Worm (Caenorhabditis elegans) whole organism, mixed stage, embryonic: ENCODE results near the gene sru-36.

Source experiments
- M03D4.4 ChIP-seq: sonication (generic microtip); optimal IDR thresholded peaks from 2 replicates; lab custom pipeline; 2017; ENCODE audit warnings: mild to moderate bottlenecking, missing genetic modification characterization, missing compliant biosample characterization
- bed-3 ChIP-seq: fragments of 200-800 bp; sonication (Bioruptor generic); optimal IDR thresholded peaks from 3 replicates; lab custom pipeline; 2018; ENCODE audit warnings: mild to moderate bottlenecking, missing genetic modification characterization, moderate library complexity, missing compliant biosample characterization
- blmp-1 ChIP-seq: fragments of 150-350 bp; optimal IDR thresholded peaks from 2 replicates; lab custom pipeline; 2014; ENCODE audit warnings: missing biosample characterization, missing genetic modification characterization
- ceh-39 ChIP-seq: fragments of 150-350 bp; optimal IDR thresholded peaks from 2 replicates; lab custom pipeline; 2014; ENCODE audit warnings: missing biosample characterization, missing genetic modification characterization
- ceh-43 ChIP-seq: fragments of 200-800 bp; sonication (Bioruptor generic); optimal IDR thresholded peaks from 2 replicates; lab custom pipeline; 2018; ENCODE audit warnings: mild to moderate bottlenecking, missing genetic modification characterization, moderate library complexity, missing compliant biosample characterization
- ceh-83 ChIP-seq: fragments of 200-800 bp; sonication (Bioruptor generic); optimal IDR thresholded peaks from 2 replicates; lab custom pipeline; 2018; ENCODE audit warnings: mild to moderate bottlenecking, missing genetic modification characterization, missing compliant biosample characterization
- ces-1 ChIP-seq: fragments of 150-350 bp; optimal IDR thresholded peaks from 2 replicates; lab custom pipeline; 2014; ENCODE audit warnings: missing biosample characterization, missing genetic modification reagents, missing genetic modification characterization
- drap-1 ChIP-seq: fragments of 200-800 bp; sonication (Bioruptor generic); optimal IDR thresholded peaks from 3 replicates; lab custom pipeline; 2018; ENCODE audit warnings: mild to moderate bottlenecking, missing genetic modification characterization, missing compliant biosample characterization
- elt-1 ChIP-seq: sonication (generic microtip); optimal IDR thresholded peaks from 2 replicates; lab custom pipeline; 2017; ENCODE audit warnings: missing genetic modification characterization, mild to moderate bottlenecking, missing compliant biosample characterization, antibody characterized with exemption, moderate library complexity, borderline replicate concordance; ENCODE audit not compliant: insufficient read depth
- elt-3 ChIP-seq: fragments of 150-350 bp; optimal IDR thresholded peaks from 2 replicates; lab custom pipeline; 2014; ENCODE audit warnings: missing biosample characterization, missing genetic modification characterization
- flh-1 ChIP-seq: fragments of 200-800 bp; sonication (Bioruptor generic); optimal IDR thresholded peaks from 2 replicates; lab custom pipeline; 2018; ENCODE audit warnings: mild to moderate bottlenecking, missing genetic modification characterization, moderate library complexity, missing compliant biosample characterization
- ham-2 ChIP-seq: fragments of 200-800 bp; sonication (Bioruptor generic); optimal IDR thresholded peaks from 2 replicates; lab custom pipeline; 2018; ENCODE audit warnings: mild to moderate bottlenecking, missing genetic modification characterization, missing compliant biosample characterization
- lin-32 ChIP-seq: fragments of 200-800 bp; sonication (Bioruptor generic); optimal IDR thresholded peaks from 2 replicates; lab custom pipeline; 2018; ENCODE audit warnings: mild to moderate bottlenecking, missing genetic modification characterization, missing compliant biosample characterization
- lsy-2 ChIP-seq: fragments of 150-350 bp; optimal IDR thresholded peaks from 2 replicates; lab custom pipeline; 2014; ENCODE audit warnings: missing biosample characterization, missing genetic modification characterization
- mep-1 ChIP-seq: fragments of 150-350 bp; optimal IDR thresholded peaks from 2 replicates; lab custom pipeline; 2017; ENCODE audit warnings: missing biosample characterization, missing genetic modification reagents, missing genetic modification characterization, inconsistent platforms
- nhr-12 ChIP-seq: fragments of 150-350 bp; optimal IDR thresholded peaks from 2 replicates; lab custom pipeline; 2014; ENCODE audit warnings: missing biosample characterization, missing genetic modification characterization
- nhr-2 ChIP-seq: fragments of 150-350 bp; optimal IDR thresholded peaks from 2 replicates; lab custom pipeline; 2014; ENCODE audit warnings: missing biosample characterization, missing genetic modification characterization
- nhr-237 ChIP-seq: fragments of 150-350 bp; optimal IDR thresholded peaks from 2 replicates; lab custom pipeline; 2014; ENCODE audit warnings: missing biosample characterization, missing genetic modification characterization
- nhr-28 ChIP-seq: fragments of 150-350 bp; optimal IDR thresholded peaks from 2 replicates; lab custom pipeline; 2014; ENCODE audit warnings: missing biosample characterization, missing genetic modification characterization
- nhr-76 ChIP-seq: sonication (generic microtip); optimal IDR thresholded peaks from 2 replicates; lab custom pipeline; 2017; ENCODE audit warnings: missing biosample characterization, missing genetic modification characterization
- pha-4 ChIP-seq: fragments of 150-350 bp; optimal IDR thresholded peaks from 2 replicates; lab custom pipeline; 2018; ENCODE audit warnings: missing biosample characterization, missing genetic modification reagents, missing genetic modification characterization
- sem-2 ChIP-seq: fragments of 200-800 bp; sonication (Bioruptor generic); optimal IDR thresholded peaks from 2 replicates; lab custom pipeline; 2018; ENCODE audit warnings: mild to moderate bottlenecking, missing genetic modification characterization, missing compliant biosample characterization
- snpc-4 ChIP-seq: fragments of 150-350 bp; optimal IDR thresholded peaks from 2 replicates; lab custom pipeline; 2014; ENCODE audit warnings: missing biosample characterization, missing genetic modification characterization
- sptf-1 ChIP-seq: sonication (generic microtip); optimal IDR thresholded peaks from 2 replicates; lab custom pipeline; 2017; ENCODE audit warnings: mild to moderate bottlenecking, missing genetic modification characterization, moderate library complexity, missing compliant biosample characterization
- tbx-8 ChIP-seq: fragments of 200-800 bp; sonication (Bioruptor generic); optimal IDR thresholded peaks from 2 replicates; lab custom pipeline; 2018; ENCODE audit warnings: mild to moderate bottlenecking, missing genetic modification characterization, moderate library complexity, missing compliant biosample characterization
- unc-120 ChIP-seq: sonication (generic microtip); optimal IDR thresholded peaks from 2 replicates; lab custom pipeline; 2017; ENCODE audit warnings: missing genetic modification characterization, missing compliant biosample characterization; ENCODE audit not compliant: poor library complexity, severe bottlenecking
- unc-62 ChIP-seq: fragments of 150-350 bp; optimal IDR thresholded peaks from 2 replicates; lab custom pipeline; 2014; ENCODE audit warnings: missing biosample characterization, missing genetic modification reagents, missing genetic modification characterization
- zip-8 ChIP-seq: fragments of 150-350 bp; optimal IDR thresholded peaks from 2 replicates; lab custom pipeline; 2014; ENCODE audit warnings: missing biosample characterization, missing genetic modification characterization
- ztf-11 ChIP-seq: fragments of 150-350 bp; optimal IDR thresholded peaks from 2 replicates; lab custom pipeline; 2014; ENCODE audit warnings: missing biosample characterization, missing genetic modification characterization

The sru-36 gene

DNA sequence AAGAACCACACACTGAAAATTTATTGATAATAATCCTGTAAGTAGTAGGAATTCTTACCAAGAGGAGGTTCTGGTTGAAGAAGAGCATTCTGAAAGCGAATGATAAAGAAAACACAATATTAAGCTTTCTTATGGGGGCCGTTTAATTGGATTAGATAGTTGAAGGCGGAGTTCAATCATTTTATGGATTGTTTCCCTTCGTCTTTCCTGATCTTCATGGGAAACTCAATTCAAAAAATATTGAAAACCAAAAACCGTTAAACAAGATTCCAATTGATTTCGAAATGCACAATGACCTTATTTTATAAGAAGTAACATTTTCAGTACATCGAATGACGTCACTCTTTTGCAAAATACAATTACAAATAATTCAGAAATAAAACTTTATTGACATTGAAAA lies 42.4 kb upstream of the sru-36 start, which contains the start of gene F46B6.13:
TSS of gene F46B6.13 (minus strand) at position 101 of the 400 bp plus-strand sequence.
- TF ChIP-seq nhr-2 (no peak), pha-4 (tag; lab: Kevin White, UChicago) (no peak), drap-1 (GFP tag; lab: Kevin White, UChicago) (no peak), ham-2 (GFP tag; lab: Kevin White, UChicago) (no peak), snpc-4 (tag; lab: Kevin White, UChicago) (no peak), lin-32 (GFP tag; lab: Kevin White, UChicago) (no peak), lsy-2 (no peak), sem-2 (GFP tag; lab: Kevin White, UChicago) (no peak), unc-62 (GFP tag; lab: Kevin White, UChicago) (no peak), ceh-39 (no peak), tbx-8 (GFP tag; lab: Kevin White, UChicago) (no peak), ztf-11 (tag; lab: Kevin White, UChicago) (no peak), nhr-28 (no peak)

DNA sequence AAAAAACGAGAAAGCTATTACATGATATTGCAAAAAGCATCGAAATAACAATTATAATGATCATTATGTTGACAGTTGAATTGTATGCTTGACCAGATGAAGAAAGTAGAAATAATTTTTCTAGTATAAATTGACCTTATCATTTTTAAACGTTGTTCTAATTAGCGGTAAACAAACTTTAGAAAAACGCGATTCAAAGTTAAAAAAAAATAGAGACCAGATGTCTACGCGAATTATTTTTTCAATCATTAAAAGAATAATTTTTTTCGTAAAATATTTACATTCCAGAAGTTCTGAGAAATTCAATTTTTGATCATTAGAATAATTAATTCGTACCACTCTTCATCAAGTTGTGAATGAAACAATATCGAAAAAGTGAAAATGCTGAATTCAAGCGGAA lies 39.5 kb upstream of the sru-36 start, which contains the start of gene F46B6.10:
TSS of gene F46B6.10 (minus strand) at position 101 of the 400 bp plus-strand sequence.
- no peak for TF ChIP-seq nhr-76 (tag; lab: Kevin White, UChicago)

DNA sequence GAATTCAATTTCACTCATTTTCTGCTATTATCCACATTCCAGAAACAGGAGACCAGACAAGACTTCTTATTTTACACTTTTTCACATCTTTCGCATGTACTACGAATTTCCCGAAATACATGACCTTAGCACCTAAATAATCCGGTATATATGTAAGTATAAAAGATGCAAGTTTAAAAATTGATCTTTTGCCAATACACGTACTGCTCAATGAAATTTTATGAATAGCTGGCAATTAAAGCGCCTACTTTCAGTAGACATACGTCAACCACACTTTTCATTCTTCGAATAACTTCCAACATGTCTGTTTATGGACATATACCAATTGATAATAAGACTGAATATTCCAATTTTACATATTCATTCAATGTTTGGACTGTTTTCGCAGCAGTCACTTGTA lies 38.3 kb upstream of the sru-36 start, which contains the start of gene sru-39:
TSS of gene sru-39 (plus strand) at position 301 of the 400 bp plus-strand sequence.
- TF ChIP-seq pha-4 (tag; lab: Kevin White, UChicago), result no peak
- TF ChIP-seq flh-1, result no peak
- no peak for TF ChIP-seq nhr-76 (tag; lab: Kevin White, UChicago)
- no peak for TF ChIP-seq nhr-237 (tag; lab: Kevin White, UChicago)
- no peak for TF ChIP-seq M03D4.4 (tag; lab: Kevin White, UChicago)
- no peak for TF ChIP-seq ztf-11 (tag; lab: Kevin White, UChicago)
- TF ChIP-seq snpc-4 (tag; lab: Kevin White, UChicago), result no peak
- TF ChIP-seq nhr-28, result no peak
- TF ChIP-seq unc-120 (tag; lab: Kevin White, UChicago), result no peak
- no peak for TF ChIP-seq elt-1
- no peak for TF ChIP-seq mep-1
- no peak for TF ChIP-seq zip-8 (tag; lab: Kevin White, UChicago)
- TF ChIP-seq elt-3 (tag; lab: Kevin White, UChicago), result no peak
- TF ChIP-seq nhr-12 (tag; lab: Kevin White, UChicago), result no peak

DNA sequence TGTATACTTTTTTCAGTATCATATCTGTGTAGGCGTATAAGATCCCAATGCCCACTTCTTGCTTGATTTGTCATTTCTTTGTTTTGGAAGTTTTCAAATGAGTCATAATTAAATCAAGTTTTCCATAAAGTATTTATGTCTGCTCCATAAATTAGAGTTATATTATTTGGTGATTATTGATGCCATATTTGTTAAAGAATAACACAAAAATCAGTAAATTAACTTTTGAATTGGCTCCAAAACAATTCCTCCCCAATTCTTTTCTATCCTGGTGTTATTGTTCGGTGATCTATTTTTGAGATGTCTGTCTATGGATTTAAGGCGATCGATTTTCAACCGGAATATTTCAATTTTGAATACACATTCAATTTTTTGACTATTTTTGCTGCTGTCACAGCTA lies 36.3 kb upstream of the sru-36 start, which contains the start of gene sru-37:
TSS of gene sru-37 (plus strand) at position 301 of the 400 bp plus-strand sequence.
- TF ChIP-seq nhr-76 (tag; lab: Kevin White, UChicago), result no peak
- TF ChIP-seq ceh-83 (GFP tag; lab: Kevin White, UChicago), result no peak
- no peak for TF ChIP-seq ces-1 (GFP tag; lab: Kevin White, UChicago)
- TF ChIP-seq ceh-43 (GFP tag; lab: Kevin White, UChicago), result no peak
- no peak for TF ChIP-seq ham-2 (GFP tag; lab: Kevin White, UChicago)
- no peak for TF ChIP-seq elt-3 (tag; lab: Kevin White, UChicago)
- TF ChIP-seq elt-1, result no peak
- no peak for TF ChIP-seq M03D4.4 (tag; lab: Kevin White, UChicago)
- TF ChIP-seq sptf-1 (tag; lab: Kevin White, UChicago), result no peak
- TF ChIP-seq nhr-28, result no peak
- no peak for TF ChIP-seq blmp-1
- no peak for TF ChIP-seq nhr-12 (tag; lab: Kevin White, UChicago)
- no peak for TF ChIP-seq bed-3
- TF ChIP-seq, all 35 proteins: peak for 0

DNA sequence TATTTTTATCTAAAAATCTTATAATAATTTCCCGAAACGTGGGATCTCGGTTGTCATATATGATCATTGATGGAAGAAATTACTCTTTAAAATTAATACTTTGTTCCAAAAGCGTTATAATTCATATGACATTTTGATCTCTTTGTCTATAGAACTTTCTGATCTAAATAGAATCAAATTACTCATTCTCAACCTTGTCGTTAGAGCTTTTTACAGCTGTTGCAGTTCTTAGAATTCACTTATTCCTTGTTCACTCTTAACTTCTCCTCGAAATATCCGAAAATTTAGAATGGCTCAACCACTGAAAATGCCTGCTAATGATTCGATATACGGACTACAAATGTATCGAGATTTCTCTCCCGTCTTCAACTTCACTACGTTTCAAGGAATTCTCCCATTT lies 30.3 kb upstream of the sru-36 start, which contains the start of gene sru-29:
TSS of gene sru-29 (plus strand) at position 301 of the 400 bp plus-strand sequence.
- TF ChIP-seq elt-1 (no peak), nhr-237 (tag; lab: Kevin White, UChicago) (no peak)

DNA sequence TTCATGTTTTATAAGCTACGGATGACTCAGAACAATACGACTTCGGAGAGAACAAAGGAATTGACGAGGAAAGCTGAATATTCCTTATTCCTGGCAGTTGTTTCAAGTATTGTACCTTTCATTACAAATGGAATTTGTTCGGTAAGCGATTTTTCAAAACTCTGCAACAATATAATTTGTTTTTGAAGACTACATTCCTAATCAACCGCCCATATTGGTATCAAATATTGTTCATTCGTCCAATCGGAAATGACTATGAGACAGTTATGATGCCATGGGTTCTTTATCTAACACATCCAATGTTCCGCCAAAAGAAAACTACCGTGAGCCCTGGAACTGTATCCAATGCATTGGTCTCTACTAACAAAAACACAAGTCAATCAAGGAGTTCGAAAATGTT lies 29.3 kb upstream of the sru-36 start:
- TF ChIP-seq blmp-1, result no peak
- no peak for TF ChIP-seq M03D4.4 (tag; lab: Kevin White, UChicago)
- TF ChIP-seq lsy-2, result no peak
- TF ChIP-seq nhr-237 (tag; lab: Kevin White, UChicago), result no peak
- no peak for TF ChIP-seq ceh-39
- no peak for TF ChIP-seq lin-32 (GFP tag; lab: Kevin White, UChicago)
- no peak for TF ChIP-seq snpc-4 (tag; lab: Kevin White, UChicago)
